Worm (Caenorhabditis elegans): ENCODE results near the gene sre-16.

Gene sre-16

DNA sequence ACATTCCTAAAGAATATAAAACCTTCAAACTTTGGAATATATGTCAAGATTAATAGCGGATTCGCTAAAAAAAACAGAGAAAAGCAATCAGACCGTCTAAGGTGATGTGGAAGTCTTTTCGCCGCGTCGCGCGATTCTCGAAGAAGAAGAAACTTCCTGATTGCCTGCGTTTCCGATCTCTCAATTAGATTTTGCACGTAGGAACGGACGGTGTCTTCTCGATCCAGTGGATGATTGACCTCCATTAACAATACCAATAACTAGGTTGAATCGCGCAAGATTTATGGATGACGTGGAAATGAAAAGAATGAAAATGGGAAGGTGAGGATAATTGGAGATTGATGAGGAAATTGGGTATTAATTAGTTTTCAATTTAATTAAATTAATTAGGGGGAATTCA, 18.8 kb downstream of the sre-16 start:
- TF ChIP-seq sma-3 (GFP tag; optimal IDR thresholded peaks at IDR 0.05) (no peak), ama-1 (optimal IDR thresholded peaks at IDR 0.05) (peak; percentile 22), nhr-129 (tag; optimal IDR thresholded peaks at IDR 0.05) (peak; percentile 43), lin-39 (tag; optimal IDR thresholded peaks at IDR 0.05) (no peak)

DNA sequence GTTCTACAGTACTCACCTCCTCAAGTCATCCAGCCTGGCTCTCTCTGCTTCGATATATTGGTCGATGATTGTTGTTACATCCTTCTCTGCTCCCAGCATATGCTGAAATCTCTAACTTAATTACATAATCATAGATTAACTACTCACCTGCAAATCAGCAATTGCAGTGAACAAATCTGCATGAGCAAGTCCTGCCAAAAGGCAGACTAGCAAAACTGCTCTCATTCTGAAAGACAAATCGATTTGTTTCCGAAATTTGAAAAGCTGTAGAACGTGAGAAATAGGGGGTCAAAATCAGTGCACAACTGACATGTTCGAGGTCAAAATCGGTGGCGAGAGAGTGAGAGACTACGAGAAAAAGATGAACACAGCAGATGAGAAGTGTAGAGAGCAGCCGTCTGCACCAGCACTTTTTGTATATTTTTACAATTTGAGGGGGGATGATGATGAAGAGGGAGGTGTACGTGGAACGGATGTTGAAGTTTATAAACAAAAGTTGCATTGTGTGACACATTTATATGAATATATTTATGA, 20.1 kb downstream of the sre-16 start, which contains the start of gene phy-2:
phy-2 (minus strand) TSS at position 226 of the 534 bp plus-strand sequence.
- no peak for TF ChIP-seq elt-3 (tag; optimal IDR thresholded peaks at IDR 0.05)
- TF ChIP-seq nhr-129 (tag; optimal IDR thresholded peaks at IDR 0.05) = peak; percentile 22
- no peak for TF ChIP-seq unc-55 (GFP tag; optimal IDR thresholded peaks at IDR 0.05)

- TF ChIP-seq crh-2 (tag; optimal IDR thresholded peaks at IDR 0.05) = no peak
- no peak for TF ChIP-seq nhr-10 (tag; optimal IDR thresholded peaks at IDR 0.05)
- TF ChIP-seq peb-1 (tag; optimal IDR thresholded peaks at IDR 0.05) = no peak
- TF ChIP-seq Y55F3AM.14 (GFP tag; optimal IDR thresholded peaks at IDR 0.05) = no peak
- no peak for TF ChIP-seq mdl-1 (tag; optimal IDR thresholded peaks at IDR 0.05)
- TF ChIP-seq skn-1 (tag; optimal IDR thresholded peaks at IDR 0.05) = no peak
- TF ChIP-seq lin-13 (GFP tag; optimal IDR thresholded peaks at IDR 0.05) = no peak
- no peak for TF ChIP-seq elt-3 (tag; optimal IDR thresholded peaks at IDR 0.05)
- TF ChIP-seq unc-39 (tag; optimal IDR thresholded peaks at IDR 0.05) = no peak
- TF ChIP-seq ama-1 (optimal IDR thresholded peaks at IDR 0.05) = no peak
- TF ChIP-seq sma-9 (GFP tag; optimal IDR thresholded peaks at IDR 0.05) = no peak
- TF ChIP-seq sma-9 (tag; optimal IDR thresholded peaks at IDR 0.05) = no peak
- TF ChIP-seq unc-62 (GFP tag; optimal IDR thresholded peaks at IDR 0.05) = no peak
- no peak for TF ChIP-seq nhr-77 (tag; optimal IDR thresholded peaks at IDR 0.05)
- no peak for TF ChIP-seq sma-3 (GFP tag; optimal IDR thresholded peaks at IDR 0.05)
- no peak for TF ChIP-seq aly-2 (tag; optimal IDR thresholded peaks at IDR 0.05)
- TF ChIP-seq lin-11 (tag; optimal IDR thresholded peaks at IDR 0.05) = no peak
- no peak for TF ChIP-seq sem-4 (tag; optimal IDR thresholded peaks at IDR 0.05)
- TF ChIP-seq alr-1 (tag; optimal IDR thresholded peaks at IDR 0.05) = no peak
Measured at ce11 chrIV:12212814-12213213, 23.1 kb downstream of the sre-16 start.

DNA sequence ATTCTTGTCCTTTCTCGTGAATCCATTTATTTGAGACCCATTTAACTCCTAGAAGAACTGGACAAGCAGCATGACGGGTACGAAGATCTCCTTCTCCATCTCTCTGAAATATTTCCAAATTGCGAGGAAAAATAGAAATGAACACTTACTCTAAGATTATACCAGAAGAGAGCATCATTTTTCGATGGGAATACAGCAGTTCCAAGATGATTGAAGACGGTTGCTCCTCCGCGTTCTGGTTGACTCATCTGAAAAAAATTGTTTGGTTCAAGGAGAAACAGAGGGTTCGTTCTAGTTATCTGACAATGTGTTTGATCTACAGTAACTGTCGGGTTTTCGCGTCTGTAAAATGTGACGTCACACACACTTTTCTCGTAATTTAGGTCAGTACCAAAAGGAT, 24.6 kb downstream of the sre-16 start:
- TF ChIP-seq unc-55 (GFP tag; optimal IDR thresholded peaks at IDR 0.05) (no peak), crh-2 (tag; optimal IDR thresholded peaks at IDR 0.05) (no peak), mab-5 (tag; optimal IDR thresholded peaks at IDR 0.05) (no peak), blmp-1 (tag; optimal IDR thresholded peaks at IDR 0.05; ENCODE audit: insufficient read depth) (no peak), nhr-12 (tag; optimal IDR thresholded peaks at IDR 0.05) (no peak), ceh-16 (tag; optimal IDR thresholded peaks at IDR 0.05) (no peak), ama-1 (optimal IDR thresholded peaks at IDR 0.05) (no peak), lin-11 (tag; optimal IDR thresholded peaks at IDR 0.05) (no peak), elt-1 (tag; optimal IDR thresholded peaks at IDR 0.05) (no peak), R02D3.7 (tag; optimal IDR thresholded peaks at IDR 0.05) (no peak), alr-1 (tag; optimal IDR thresholded peaks at IDR 0.05) (no peak), Y55F3AM.14 (GFP tag; optimal IDR thresholded peaks at IDR 0.05) (no peak), sem-4 (tag; optimal IDR thresholded peaks at IDR 0.05) (no peak), zag-1 (tag; optimal IDR thresholded peaks at IDR 0.05) (no peak)

- no peak for TF ChIP-seq nhr-10 (tag; optimal IDR thresholded peaks at IDR 0.05)
- TF ChIP-seq unc-55 (GFP tag; optimal IDR thresholded peaks at IDR 0.05) = peak; percentile 77
- TF ChIP-seq mab-5 (tag; optimal IDR thresholded peaks at IDR 0.05) = no peak
- no peak for TF ChIP-seq lin-39 (tag; optimal IDR thresholded peaks at IDR 0.05)
- TF ChIP-seq mbf-1 (tag; optimal IDR thresholded peaks at IDR 0.05) = no peak
- TF ChIP-seq dmd-4 (tag; optimal IDR thresholded peaks at IDR 0.05) = no peak
- TF ChIP-seq ztf-4 (tag; optimal IDR thresholded peaks at IDR 0.05) = no peak
- no peak for TF ChIP-seq skn-1 (tag; optimal IDR thresholded peaks at IDR 0.05)
- TF ChIP-seq gmeb-1 (tag; optimal IDR thresholded peaks at IDR 0.05) = peak; percentile 94
- no peak for TF ChIP-seq nhr-12 (tag; optimal IDR thresholded peaks at IDR 0.05)
- TF ChIP-seq peb-1 (tag; optimal IDR thresholded peaks at IDR 0.05) = no peak
- no peak for TF ChIP-seq nhr-6 (tag; optimal IDR thresholded peaks at IDR 0.05)
- no peak for TF ChIP-seq ama-1 (optimal IDR thresholded peaks at IDR 0.05)
- TF ChIP-seq ceh-82 (tag; optimal IDR thresholded peaks at IDR 0.05) = no peak
- TF ChIP-seq zag-1 (tag; optimal IDR thresholded peaks at IDR 0.05) = no peak
- peak; percentile 29 to 80 for TF ChIP-seq lsy-2 (tag; optimal IDR thresholded peaks at IDR 0.05)
- no peak for TF ChIP-seq aly-2 (tag; optimal IDR thresholded peaks at IDR 0.05)
- TF ChIP-seq unc-62 (GFP tag; optimal IDR thresholded peaks at IDR 0.05) = no peak
- TF ChIP-seq lin-13 (GFP tag; optimal IDR thresholded peaks at IDR 0.05) = peak; percentile 24
- TF ChIP-seq nhr-23 (tag; optimal IDR thresholded peaks at IDR 0.05) = no peak
- peak; percentile 93 for TF ChIP-seq R02D3.7 (tag; optimal IDR thresholded peaks at IDR 0.05)
- no peak for TF ChIP-seq elt-1 (tag; optimal IDR thresholded peaks at IDR 0.05)
- peak; percentile 26 for TF ChIP-seq F13H6.1 (tag; optimal IDR thresholded peaks at IDR 0.05)
- TF ChIP-seq nhr-11 (tag; optimal IDR thresholded peaks at IDR 0.05) = no peak
- peak; percentile 61 for TF ChIP-seq nhr-129 (tag; optimal IDR thresholded peaks at IDR 0.05)
- TF ChIP-seq lin-11 (tag; optimal IDR thresholded peaks at IDR 0.05) = no peak
- peak; percentile 54 for TF ChIP-seq crh-2 (tag; optimal IDR thresholded peaks at IDR 0.05)
- TF ChIP-seq elt-3 (tag; optimal IDR thresholded peaks at IDR 0.05) = no peak
- no peak for TF ChIP-seq ceh-16 (tag; optimal IDR thresholded peaks at IDR 0.05)
- TF ChIP-seq blmp-1 (tag; optimal IDR thresholded peaks at IDR 0.05; ENCODE audit: insufficient read depth) = no peak
- TF ChIP-seq Y55F3AM.14 (GFP tag; optimal IDR thresholded peaks at IDR 0.05) = no peak
- no peak for TF ChIP-seq ZK546.5 (tag; optimal IDR thresholded peaks at IDR 0.05)
- no peak for TF ChIP-seq alr-1 (tag; optimal IDR thresholded peaks at IDR 0.05)
Measured at ce11 chrIV:12208984-12209676, 26.8 kb downstream of the sre-16 start, which contains the start of the genes marb-1 and F35G2.3. marb-1 (minus strand) TSS chrIV:12209010. F35G2.3 (plus strand) TSS chrIV:12209626.
